Fruit fly (Drosophila melanogaster) whole organism, embryonic: ENCODE results near the gene CG15423.

ENCODE experiments used
- CG10267 ChIP-seq: fragments of 200-800 bp; sonication (Bioruptor generic); optimal IDR thresholded peaks from 2 replicates; lab custom pipeline; 2018; ENCODE audit warnings: missing biosample characterization, mild to moderate bottlenecking, missing genetic modification characterization, moderate library complexity
- CG10462 ChIP-seq: fragments of 200-800 bp; sonication (Bioruptor generic); optimal IDR thresholded peaks from 2 replicates; lab custom pipeline; 2016; ENCODE audit warnings: missing biosample characterization, missing genetic modification characterization
- CG10959 ChIP-seq: fragments of 200-800 bp; sonication (Bioruptor generic); IDR thresholded peaks from 2 replicates; pipeline ENCODE4 v1.3.6; 2022; ENCODE audit warnings: missing biosample characterization, missing genetic modification characterization
- CG10979 ChIP-seq: fragments of 200-800 bp; sonication (Bioruptor generic); optimal IDR thresholded peaks from 2 replicates; lab custom pipeline; 2018; ENCODE audit warnings: missing biosample characterization, mild to moderate bottlenecking, missing genetic modification characterization, moderate library complexity
- CG12155 ChIP-seq: fragments of 200-800 bp; sonication (Bioruptor generic); optimal IDR thresholded peaks from 3 replicates; lab custom pipeline; 2016; ENCODE audit warnings: missing biosample characterization, missing genetic modification characterization
- CG13624 ChIP-seq: fragments of 200-800 bp; sonication (Bioruptor generic); optimal IDR thresholded peaks from 2 replicates; lab custom pipeline; 2016; ENCODE audit warnings: missing biosample characterization, missing genetic modification characterization
- CG15479 ChIP-seq: fragments of 200-800 bp; sonication (Bioruptor generic); optimal IDR thresholded peaks from 3 replicates; lab custom pipeline; 2019; ENCODE audit warnings: missing biosample characterization, mild to moderate bottlenecking, missing genetic modification characterization, moderate library complexity
- CG15696 ChIP-seq: fragments of 200-800 bp; sonication (Bioruptor generic); optimal IDR thresholded peaks from 2 replicates; lab custom pipeline; 2019; ENCODE audit warnings: missing biosample characterization, mild to moderate bottlenecking, missing genetic modification characterization, moderate library complexity
- CG18262 ChIP-seq: fragments of 200-800 bp; optimal IDR thresholded peaks from 3 replicates; lab custom pipeline; 2019; ENCODE audit warnings: missing biosample characterization, mild to moderate bottlenecking, missing genetic modification characterization, moderate library complexity
- CG2712 ChIP-seq: fragments of 200-800 bp; optimal IDR thresholded peaks from 3 replicates; lab custom pipeline; 2019; ENCODE audit warnings: missing biosample characterization, mild to moderate bottlenecking, missing genetic modification characterization, moderate library complexity
- CG4424 ChIP-seq: fragments of 200-800 bp; sonication (Bioruptor generic); optimal IDR thresholded peaks from 3 replicates; lab custom pipeline; 2016; ENCODE audit warnings: missing biosample characterization, missing genetic modification characterization
- CG8388 ChIP-seq: fragments of 200-800 bp; sonication (Bioruptor generic); optimal IDR thresholded peaks from 2 replicates; lab custom pipeline; 2019; ENCODE audit warnings: missing biosample characterization, mild to moderate bottlenecking, missing genetic modification characterization, moderate library complexity
- CG9437 ChIP-seq: fragments of 200-800 bp; sonication (Bioruptor generic); optimal IDR thresholded peaks from 2 replicates; lab custom pipeline; 2018; ENCODE audit warnings: missing biosample characterization, mild to moderate bottlenecking, missing genetic modification characterization
- CG9932 ChIP-seq: fragments of 200-800 bp; sonication (Bioruptor generic); IDR thresholded peaks from 2 replicates; pipeline ENCODE4 v1.3.6; 2022; ENCODE audit warnings: missing biosample characterization, missing genetic modification characterization
- Ets65A ChIP-seq: fragments of 200-800 bp; sonication (Bioruptor generic); peaks from one replicate; lab custom pipeline; 2016; ENCODE audit warnings: missing biosample characterization, missing genetic modification characterization
- H15 ChIP-seq: fragments of 200-800 bp; sonication (Bioruptor generic); IDR thresholded peaks from 3 replicates; pipeline ENCODE4 v1.3.6; 2022; ENCODE audit warnings: missing biosample characterization, missing genetic modification characterization
- HLH54F ChIP-seq: fragments of 200-800 bp; sonication (Bioruptor generic); optimal IDR thresholded peaks from 3 replicates; lab custom pipeline; 2016; ENCODE audit warnings: missing biosample characterization, missing genetic modification characterization
- Max ChIP-seq: fragments of 200-800 bp; sonication (Bioruptor generic); optimal IDR thresholded peaks from 2 replicates; lab custom pipeline; 2016; ENCODE audit warnings: missing biosample characterization, mild to moderate bottlenecking, missing genetic modification characterization
- Oli ChIP-seq: fragments of 200-800 bp; sonication (Bioruptor generic); optimal IDR thresholded peaks from 2 replicates; lab custom pipeline; 2018; ENCODE audit warnings: missing biosample characterization, mild to moderate bottlenecking, missing genetic modification characterization, moderate library complexity
- Pdp1 ChIP-seq, 2 experiments: fragments of 200-800 bp; sonication (Bioruptor generic); optimal IDR thresholded peaks; 3 replicates each; lab custom pipeline; 2016; ENCODE audit warnings: missing biosample characterization in 2 of 2, missing genetic modification characterization in 2 of 2, mild to moderate bottlenecking in 1 of 2, moderate library complexity in 1 of 2
- Xbp1 ChIP-seq: fragments of 200-800 bp; sonication (Bioruptor generic); optimal IDR thresholded peaks from 3 replicates; lab custom pipeline; 2016; ENCODE audit warnings: missing biosample characterization, mild to moderate bottlenecking, missing genetic modification characterization
- Xrp1 ChIP-seq: fragments of 200-800 bp; sonication (Bioruptor generic); IDR thresholded peaks from 2 replicates; pipeline ENCODE4 v1.3.6; 2022; ENCODE audit warnings: missing biosample characterization, missing genetic modification characterization
- ara ChIP-seq: fragments of 200-800 bp; sonication (Bioruptor generic); IDR thresholded peaks from 2 replicates; pipeline ENCODE4 v1.3.6; 2022; ENCODE audit warnings: missing biosample characterization, missing genetic modification characterization
- bsh ChIP-seq, 2 experiments: fragments of 200-800 bp; sonication (Bioruptor generic); optimal IDR thresholded peaks; 2 replicates each; lab custom pipeline; 2017 to 2018; ENCODE audit warnings: mild to moderate bottlenecking in 2 of 2, missing biosample characterization in 2 of 2, missing genetic modification characterization in 2 of 2, moderate library complexity in 1 of 2
- cato ChIP-seq: fragments of 200-800 bp; sonication (Bioruptor generic); optimal IDR thresholded peaks from 2 replicates; lab custom pipeline; 2016; ENCODE audit warnings: missing biosample characterization, missing genetic modification characterization, borderline replicate concordance
- chif ChIP-seq, 2 experiments: fragments of 200-800 bp; sonication (Bioruptor generic); optimal IDR thresholded peaks; 3 replicates each; lab custom pipeline; 2016; ENCODE audit warnings: missing biosample characterization in 2 of 2, missing genetic modification characterization in 2 of 2
- crol ChIP-seq: fragments of 200-800 bp; sonication (Bioruptor generic); IDR thresholded peaks from 2 replicates; pipeline ENCODE4 v1.3.6; 2022; ENCODE audit warnings: missing biosample characterization, missing genetic modification characterization
- dmrt11E ChIP-seq: fragments of 200-800 bp; sonication (Bioruptor generic); optimal IDR thresholded peaks from 3 replicates; lab custom pipeline; 2018; ENCODE audit warnings: missing biosample characterization, mild to moderate bottlenecking, missing genetic modification characterization, moderate library complexity
- fd96Cb ChIP-seq: fragments of 200-800 bp; sonication (Bioruptor generic); optimal IDR thresholded peaks from 2 replicates; lab custom pipeline; 2018; ENCODE audit warnings: missing biosample characterization, mild to moderate bottlenecking, missing genetic modification characterization, moderate library complexity
- lbe ChIP-seq: fragments of 200-800 bp; sonication (Bioruptor generic); optimal IDR thresholded peaks from 2 replicates; lab custom pipeline; 2016; ENCODE audit warnings: missing biosample characterization, mild to moderate bottlenecking, missing genetic modification characterization
- mam ChIP-seq: fragments of 200-800 bp; sonication (Bioruptor generic); optimal IDR thresholded peaks from 3 replicates; lab custom pipeline; 2016; ENCODE audit warnings: missing biosample characterization, missing genetic modification characterization
- nmo ChIP-seq: fragments of 200-800 bp; sonication (Bioruptor generic); optimal IDR thresholded peaks from 2 replicates; lab custom pipeline; 2018; ENCODE audit warnings: missing biosample characterization, mild to moderate bottlenecking, missing genetic modification characterization, moderate library complexity
- peb ChIP-seq: fragments of 200-800 bp; sonication (Bioruptor generic); IDR thresholded peaks from 2 replicates; pipeline ENCODE4 v1.3.6; 2022; ENCODE audit warnings: missing biosample characterization, missing genetic modification characterization
- prd ChIP-seq, 3 experiments: fragments of >200 bp in 2 of 3; fragments of 200-800 bp in 1 of 3; sonication (Bioruptor generic) in 1 of 3; optimal IDR thresholded peaks in 2 of 3; IDR thresholded peaks in 1 of 3; 2 replicates in 2 of 3; 3 replicates in 1 of 3; pipeline versions ENCODE4 v1.3.6 to Lab custom; 2017 to 2022; ENCODE audit warnings: missing biosample characterization in 1 of 3, missing genetic modification characterization in 1 of 3
- pros ChIP-seq: fragments of 200-800 bp; sonication (Bioruptor generic); optimal IDR thresholded peaks from 3 replicates; lab custom pipeline; 2019; ENCODE audit warnings: missing biosample characterization, mild to moderate bottlenecking, missing genetic modification characterization, moderate library complexity
- ranshi ChIP-seq: fragments of 200-800 bp; sonication (Bioruptor generic); IDR thresholded peaks from 2 replicates; pipeline ENCODE4 v1.3.6; 2022; ENCODE audit warnings: missing biosample characterization, missing genetic modification characterization
- ro ChIP-seq: fragments of 200-800 bp; sonication (Bioruptor generic); IDR thresholded peaks from 2 replicates; pipeline ENCODE4 v1.3.6; 2022; ENCODE audit warnings: missing biosample characterization, missing genetic modification characterization
- sens ChIP-seq: fragments of 200-800 bp; sonication (Bioruptor generic); peaks from one replicate; lab custom pipeline; 2016; ENCODE audit warnings: missing biosample characterization, missing genetic modification characterization
- slp2 ChIP-seq: fragments of 200-800 bp; sonication (Bioruptor generic); optimal IDR thresholded peaks from 2 replicates; lab custom pipeline; 2016; ENCODE audit warnings: missing biosample characterization, missing genetic modification characterization
- sna ChIP-seq: fragments of 200-800 bp; sonication (Bioruptor generic); IDR thresholded peaks from 2 replicates; pipeline ENCODE4 v1.3.6; 2022; ENCODE audit warnings: missing biosample characterization, missing genetic modification characterization; ENCODE audit not compliant: partially characterized antibody
- ssp ChIP-seq: fragments of 200-800 bp; sonication (Bioruptor generic); IDR thresholded peaks from 2 replicates; pipeline ENCODE4 v1.3.6; 2022; ENCODE audit warnings: missing biosample characterization, missing genetic modification characterization
- zen ChIP-seq: fragments of 200-800 bp; sonication (Bioruptor generic); optimal IDR thresholded peaks from 3 replicates; lab custom pipeline; 2018; ENCODE audit warnings: missing biosample characterization, mild to moderate bottlenecking, missing genetic modification characterization, moderate library complexity
- zen2 ChIP-seq: fragments of 200-800 bp; sonication (Bioruptor generic); IDR thresholded peaks from 3 replicates; pipeline ENCODE4 v1.3.6; 2022; ENCODE audit warnings: missing biosample characterization, missing genetic modification characterization; ENCODE audit not compliant: partially characterized antibody
- zf30C ChIP-seq: fragments of 200-800 bp; sonication (Bioruptor generic); optimal IDR thresholded peaks from 3 replicates; lab custom pipeline; 2018; ENCODE audit warnings: missing biosample characterization, mild to moderate bottlenecking, missing genetic modification characterization
- zfh1 ChIP-seq: fragments of 200-800 bp; sonication (Bioruptor generic); IDR thresholded peaks from 3 replicates; pipeline ENCODE4 v1.3.6; 2022; ENCODE audit warnings: missing biosample characterization, missing genetic modification characterization

The CG15423 gene

dm6 chr2L:4053421-4054091 is 47.7 kb downstream of the CG15423 start (continued):
- TF ChIP-seq peb (GFP tag; lab: Robert Waterston, UW) = peak; percentile 74; the same call in 1 of the 2 replicates
- no peak for TF ChIP-seq HLH54F (GFP tag; lab: Kevin White, UChicago)
- no peak for TF ChIP-seq CG9932
- no peak for TF ChIP-seq zen2
- no peak for TF ChIP-seq mam
- TF ChIP-seq cato = peak; percentile 63
- TF ChIP-seq zfh1 (GFP tag; lab: Robert Waterston, UW) = peak; percentile 83

- TF ChIP-seq Ets65A (GFP tag; lab: Kevin White, UChicago) = peak; percentile 45
- TF ChIP-seq CG18262 (tag; lab: Kevin White, UChicago) = peak; percentile 17
- TF ChIP-seq lbe (GFP tag; lab: Kevin White, UChicago) = no peak
- 0 out of 2 replicates have a peak, but pooled peaks have one; percentile 14 for TF ChIP-seq ssp (GFP tag; lab: Robert Waterston, UW)
- TF ChIP-seq ara (GFP tag; lab: Robert Waterston, UW) = peak; percentile 23; the same call in 1 of the 2 replicates
- TF ChIP-seq CG15479 (GFP tag; lab: Kevin White, UChicago) = peak; percentile 49
- peak; percentile 58; the same call in 1 of the 2 replicates for TF ChIP-seq CG10959 (GFP tag; lab: Robert Waterston, UW)
- TF ChIP-seq Oli (tag; lab: Kevin White, UChicago) = peak; percentile 14
- peak in 1 of 2 experiments; percentile 44 for TF ChIP-seq bsh (GFP tag; optimal IDR thresholded peaks at IDR 0.05; lab: Kevin White, UChicago)
- TF ChIP-seq prd (optimal IDR thresholded peaks at IDR 0.05; lab: Kevin White, UChicago) = no peak
- TF ChIP-seq prd (GFP tag; IDR thresholded peaks at IDR 0.05; lab: Robert Waterston, UW) = peak; percentile 58; the same call in 2 of the 3 replicates
- peak; percentile 1 for TF ChIP-seq slp2
- peak; percentile 17 for TF ChIP-seq CG4424
- TF ChIP-seq nmo = peak; percentile 18
- TF ChIP-seq CG10462 (GFP tag; lab: Kevin White, UChicago) = peak; percentile 17
- peak; percentile 16 for TF ChIP-seq CG9437 (GFP tag; lab: Kevin White, UChicago)
- TF ChIP-seq Max (GFP tag; lab: Kevin White, UChicago) = peak; percentile 11
- TF ChIP-seq fd96Cb (tag; lab: Kevin White, UChicago) = peak; percentile 22
- peak; percentile 48 for TF ChIP-seq CG15696 (tag; lab: Kevin White, UChicago)
- peak; percentile 68; the same call in 1 of the 2 replicates for TF ChIP-seq Xrp1 (GFP tag; lab: Robert Waterston, UW)
- no peak for TF ChIP-seq CG13624 (GFP tag; lab: Kevin White, UChicago)
- peak; percentile 48 for TF ChIP-seq CG10267 (tag; lab: Kevin White, UChicago)
- peak in 1 of 2 experiments; percentile 40 for TF ChIP-seq chif (GFP tag; optimal IDR thresholded peaks at IDR 0.05; lab: Kevin White, UChicago)
- TF ChIP-seq CG2712 (tag; lab: Kevin White, UChicago) = peak; percentile 17
- peak; percentile 44 for TF ChIP-seq zen (tag; lab: Kevin White, UChicago)
- no peak for TF ChIP-seq sna (GFP tag; lab: Robert Waterston, UW)
- no peak for TF ChIP-seq ranshi (GFP tag; lab: Robert Waterston, UW)
- peak; percentile 18 for TF ChIP-seq CG8388 (GFP tag; lab: Kevin White, UChicago)
- peak; percentile 74 for TF ChIP-seq dmrt11E (tag; lab: Kevin White, UChicago)
- peak; percentile 24 for TF ChIP-seq zf30C (GFP tag; lab: Kevin White, UChicago)
- peak; percentile 55 for TF ChIP-seq CG10979 (tag; lab: Kevin White, UChicago)
- TF ChIP-seq Xbp1 (GFP tag; lab: Kevin White, UChicago) = peak; percentile 29
- TF ChIP-seq pros (GFP tag; lab: Kevin White, UChicago) = no peak
- TF ChIP-seq CG9932 = no peak
- no peak for TF ChIP-seq H15
- peak; percentile 55 for TF ChIP-seq sens (GFP tag; lab: Kevin White, UChicago)
- TF ChIP-seq cato = no peak
- TF ChIP-seq Pdp1 (GFP tag; optimal IDR thresholded peaks at IDR 0.05; lab: Kevin White, UChicago) = peak in 1 of 2 experiments; percentile 3
- TF ChIP-seq CG12155 = no peak
- TF ChIP-seq crol (GFP tag; lab: Robert Waterston, UW) = peak; percentile 51
- no peak for TF ChIP-seq ro (GFP tag; lab: Robert Waterston, UW)
Measured at dm6 chr2L:4054881-4055779, 49.3 kb downstream of the CG15423 start.
